Worm (Caenorhabditis elegans): Measurements from ENCODE around the gene Y38E10A.3.

Gene Y38E10A.3

ce11 chrII:12574668-12575067 lies at the start of gene Y38E10A.3:
Y38E10A.3 (minus strand) TSS chrII:12574768.
- no peak for TF ChIP-seq K09A11.1 (tag; optimal IDR thresholded peaks at IDR 0.05; ENCODE audit: insufficient read depth)
- no peak for TF ChIP-seq eyg-1 (tag; optimal IDR thresholded peaks at IDR 0.05)
- no peak for TF ChIP-seq fkh-10 (GFP tag; optimal IDR thresholded peaks at IDR 0.05)

- TF ChIP-seq eyg-1 (tag; optimal IDR thresholded peaks at IDR 0.05) (no peak), pat-9 (tag; optimal IDR thresholded peaks at IDR 0.05) (no peak)
Observed at ce11 chrII:12622843-12623242, 48.3 kb upstream of the Y38E10A.3 start.

ce11 chrII:12621908-12622566 lies 47.5 kb upstream of the Y38E10A.3 start, which contains the start of gene nspe-8:
nspe-8 (minus strand) TSS chrII:12621958.
- TF ChIP-seq pqm-1 (tag; optimal IDR thresholded peaks at IDR 0.05) (no peak), ceh-45 (GFP tag; IDR thresholded peaks at IDR 0.05) (no peak), ceh-2 (tag; optimal IDR thresholded peaks at IDR 0.05) (no peak), madf-2 (tag; optimal IDR thresholded peaks at IDR 0.05) (no peak), ceh-14 (tag; optimal IDR thresholded peaks at IDR 0.05) (no peak), elt-4 (tag; optimal IDR thresholded peaks at IDR 0.05) (no peak), fkh-10 (GFP tag; optimal IDR thresholded peaks at IDR 0.05) (no peak), lin-11 (tag; optimal IDR thresholded peaks at IDR 0.05) (no peak), odd-2 (tag; optimal IDR thresholded peaks at IDR 0.05) (no peak), dmd-4 (tag; optimal IDR thresholded peaks at IDR 0.05; ENCODE audit: borderline replicate concordance) (no peak), C08G9.2 (tag; optimal IDR thresholded peaks at IDR 0.05) (no peak), sox-4 (tag; optimal IDR thresholded peaks at IDR 0.05) (no peak), lim-6 (tag; optimal IDR thresholded peaks at IDR 0.05) (no peak), rnt-1 (tag; optimal IDR thresholded peaks at IDR 0.05) (no peak), mec-3 (tag; optimal IDR thresholded peaks at IDR 0.05; ENCODE audit: borderline replicate concordance) (no peak), Y22D7AL.16 (tag; optimal IDR thresholded peaks at IDR 0.05) (no peak), gmeb-2 (tag; optimal IDR thresholded peaks at IDR 0.05) (no peak), hlh-15 (tag; optimal IDR thresholded peaks at IDR 0.05) (no peak)

- TF ChIP-seq ceh-24 (tag; optimal IDR thresholded peaks at IDR 0.05) (no peak), pha-2 (tag; optimal IDR thresholded peaks at IDR 0.05) (no peak), syd-9 (tag; optimal IDR thresholded peaks at IDR 0.05) (no peak), ztf-16 (tag; optimal IDR thresholded peaks at IDR 0.05) (no peak), fkh-6 (tag; optimal IDR thresholded peaks at IDR 0.05) (no peak), K09A11.1 (tag; optimal IDR thresholded peaks at IDR 0.05; ENCODE audit: insufficient read depth) (no peak), elt-4 (tag; optimal IDR thresholded peaks at IDR 0.05) (no peak), ama-1 (optimal IDR thresholded peaks at IDR 0.05) (no peak), ref-2 (tag; optimal IDR thresholded peaks at IDR 0.05) (no peak), ceh-30 (tag; optimal IDR thresholded peaks at IDR 0.05) (no peak), sox-2 (GFP tag; IDR thresholded peaks at IDR 0.05) (no peak)
Observed at ce11 chrII:12620764-12621163, 46.2 kb upstream of the Y38E10A.3 start, which contains the start of gene nspe-1. nspe-1 (minus strand) TSS chrII:12620864.

- TF ChIP-seq ceh-22 (tag; optimal IDR thresholded peaks at IDR 0.05) (no peak), elt-4 (tag; optimal IDR thresholded peaks at IDR 0.05) (no peak), lim-6 (tag; optimal IDR thresholded peaks at IDR 0.05) (no peak), lin-11 (tag; optimal IDR thresholded peaks at IDR 0.05) (no peak), unc-55 (GFP tag; optimal IDR thresholded peaks at IDR 0.05) (no peak), K02D7.2 (tag; optimal IDR thresholded peaks at IDR 0.05) (no peak), ceh-31 (tag; optimal IDR thresholded peaks at IDR 0.05) (no peak), hlh-15 (tag; optimal IDR thresholded peaks at IDR 0.05) (no peak), ets-4 (tag; optimal IDR thresholded peaks at IDR 0.05) (no peak), ceh-48 (tag; optimal IDR thresholded peaks at IDR 0.05) (no peak), K09A11.1 (tag; optimal IDR thresholded peaks at IDR 0.05; ENCODE audit: insufficient read depth) (no peak), ama-1 (optimal IDR thresholded peaks at IDR 0.05) (no peak), fkh-6 (tag; optimal IDR thresholded peaks at IDR 0.05) (no peak), unc-42 (tag; optimal IDR thresholded peaks at IDR 0.05) (no peak)
Observed at ce11 chrII:12619288-12619687, 44.7 kb upstream of the Y38E10A.3 start, which contains the start of gene nspe-2. nspe-2 (minus strand) TSS chrII:12619388.
